Worm (Caenorhabditis elegans): ENCODE data around the gene fbxa-13.

DNA sequence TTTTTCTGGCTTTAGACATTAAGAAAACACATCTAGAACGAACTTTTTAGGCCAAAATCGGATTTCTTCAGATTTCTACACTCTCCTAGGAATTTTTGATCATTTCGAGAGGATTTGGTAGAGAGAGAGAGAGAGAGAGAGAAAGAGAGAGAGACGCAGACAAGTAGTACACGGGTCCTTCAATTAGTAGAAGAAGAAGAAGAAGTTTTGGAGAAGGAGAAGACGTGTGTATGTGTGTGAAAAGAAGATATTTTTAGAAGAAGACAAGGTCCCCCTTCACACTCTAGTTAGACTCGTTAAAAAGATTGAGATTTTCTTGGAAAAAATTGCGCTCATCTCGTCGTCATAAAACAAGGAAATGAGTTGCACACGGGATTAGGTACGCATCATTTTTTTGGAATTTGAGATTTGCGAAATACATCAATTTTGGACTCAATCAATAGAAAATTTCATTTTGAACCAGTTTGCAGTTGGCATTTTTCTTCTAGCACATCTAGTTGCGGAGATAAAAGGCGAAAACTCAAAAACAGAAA, 37.9 kb upstream of the fbxa-13 start:
- TF ChIP-seq F26F4.8 (GFP tag; conservative IDR thresholded peaks at IDR 0.05), result no peak
- no peak for TF ChIP-seq ama-1 (optimal IDR thresholded peaks at IDR 0.05)
- no peak for TF ChIP-seq unc-62 (GFP tag; optimal IDR thresholded peaks at IDR 0.05 in 1 of 2)
- no peak for TF ChIP-seq unc-62 (tag; optimal IDR thresholded peaks at IDR 0.05)
- TF ChIP-seq lin-39 (tag; optimal IDR thresholded peaks at IDR 0.05), result no peak
- no peak for TF ChIP-seq daf-8 (GFP tag; IDR thresholded peaks at IDR 0.05)
- no peak for TF ChIP-seq hmg-1.1 (GFP tag; IDR thresholded peaks at IDR 0.05)
- no peak for TF ChIP-seq spr-3 (GFP tag; optimal IDR thresholded peaks at IDR 0.05)
- no peak for TF ChIP-seq dmd-6 (GFP tag; IDR thresholded peaks at IDR 0.05)
- TF ChIP-seq snpc-4 (tag; optimal IDR thresholded peaks at IDR 0.05), result no peak

Measured in whole organism, L4 larva.